Worm (Caenorhabditis elegans) whole organism, mixed stage, embryonic: Measurements from ENCODE around the gene nhr-104.

Source experiments
- elt-1 ChIP-seq: sonication (generic microtip); optimal IDR thresholded peaks from 2 replicates; lab custom pipeline; 2017; ENCODE audit warnings: missing genetic modification characterization, mild to moderate bottlenecking, missing compliant biosample characterization, antibody characterized with exemption, moderate library complexity, borderline replicate concordance; ENCODE audit not compliant: insufficient read depth
- unc-62 ChIP-seq: fragments of 150-350 bp; optimal IDR thresholded peaks from 2 replicates; lab custom pipeline; 2014; ENCODE audit warnings: missing biosample characterization, missing genetic modification reagents, missing genetic modification characterization

- TF ChIP-seq elt-1 (tag; lab: Kevin White, UChicago): no peak
- TF ChIP-seq unc-62 (GFP tag; lab: Kevin White, UChicago): no peak
These were observed 7.4 kb downstream of the nhr-104 start for ce11 chrIV:4781123-4781522.
